Worm (Caenorhabditis elegans) whole organism, L2 larva: ENCODE data around the gene gly-8.

Experiments
- C34F6.9 ChIP-seq: fragments of 150-350 bp; optimal IDR thresholded peaks from 2 replicates; lab custom pipeline; 2014; ENCODE audit warnings: missing biosample characterization, missing genetic modification characterization
- F13H6.1 ChIP-seq: sonication (generic microtip); optimal IDR thresholded peaks from 2 replicates; lab custom pipeline; 2016; ENCODE audit warnings: missing genetic modification characterization, missing compliant biosample characterization
- R02D3.7 ChIP-seq: fragments of 150-350 bp; optimal IDR thresholded peaks from 2 replicates; lab custom pipeline; 2014; ENCODE audit warnings: missing biosample characterization, missing genetic modification characterization
- Y55F3AM.14 ChIP-seq: fragments of 200-800 bp; sonication (Bioruptor generic); optimal IDR thresholded peaks from 2 replicates; lab custom pipeline; 2018; ENCODE audit warnings: mild to moderate bottlenecking, missing genetic modification characterization, missing compliant biosample characterization
- ama-1 ChIP-seq: fragments of 150-350 bp; optimal IDR thresholded peaks from 2 replicates; lab custom pipeline; 2018; ENCODE audit warnings: inconsistent platforms
- blmp-1 ChIP-seq: sonication (generic microtip); optimal IDR thresholded peaks from 2 replicates; lab custom pipeline; 2017; ENCODE audit warnings: missing genetic modification characterization, mild to moderate bottlenecking, missing compliant biosample characterization, antibody characterized with exemption, moderate library complexity; ENCODE audit not compliant: insufficient read depth
- ceh-82 ChIP-seq: fragments of 150-350 bp; optimal IDR thresholded peaks from 2 replicates; lab custom pipeline; 2014; ENCODE audit warnings: missing biosample characterization, missing genetic modification characterization
- crh-2 ChIP-seq: sonication (generic microtip); optimal IDR thresholded peaks from 2 replicates; lab custom pipeline; 2017; ENCODE audit warnings: missing biosample characterization, missing genetic modification characterization
- dmd-4 ChIP-seq: sonication (generic microtip); optimal IDR thresholded peaks from 2 replicates; lab custom pipeline; 2017; ENCODE audit warnings: missing biosample characterization, missing genetic modification characterization
- elt-1 ChIP-seq: fragments of 150-350 bp; optimal IDR thresholded peaks from 2 replicates; lab custom pipeline; 2014; ENCODE audit warnings: missing biosample characterization, missing genetic modification characterization
- elt-3 ChIP-seq: sonication (generic microtip); optimal IDR thresholded peaks from 2 replicates; lab custom pipeline; 2017; ENCODE audit warnings: missing biosample characterization, missing genetic modification characterization
- fos-1 ChIP-seq: fragments of 150-350 bp; optimal IDR thresholded peaks from 2 replicates; lab custom pipeline; 2014; ENCODE audit warnings: missing biosample characterization, missing genetic modification characterization
- gmeb-1 ChIP-seq: fragments of 150-350 bp; optimal IDR thresholded peaks from 2 replicates; lab custom pipeline; 2014; ENCODE audit warnings: missing biosample characterization, missing genetic modification characterization
- lin-13 ChIP-seq: fragments of 150-350 bp; optimal IDR thresholded peaks from 2 replicates; lab custom pipeline; 2014; ENCODE audit warnings: missing biosample characterization, missing genetic modification reagents, missing genetic modification characterization
- lin-39 ChIP-seq: fragments of 150-350 bp; optimal IDR thresholded peaks from 2 replicates; lab custom pipeline; 2014; ENCODE audit warnings: missing biosample characterization, missing genetic modification reagents, missing genetic modification characterization
- lsy-2 ChIP-seq, 2 experiments: fragments of 150-350 bp in 1 of 2; sonication (generic microtip) in 1 of 2; optimal IDR thresholded peaks; 2 replicates each; lab custom pipeline; 2014 to 2017; ENCODE audit warnings: missing biosample characterization in 2 of 2, missing genetic modification characterization in 2 of 2
- mab-5 ChIP-seq: fragments of 150-350 bp; optimal IDR thresholded peaks from 2 replicates; lab custom pipeline; 2014; ENCODE audit warnings: missing biosample characterization, missing genetic modification characterization
- mdl-1 ChIP-seq, 2 experiments: fragments of 150-350 bp in 1 of 2; sonication (generic microtip) in 1 of 2; optimal IDR thresholded peaks; 2 replicates each; lab custom pipeline; 2017; ENCODE audit warnings: missing biosample characterization in 2 of 2, missing genetic modification characterization in 2 of 2
- nhr-11 ChIP-seq: fragments of 150-350 bp; optimal IDR thresholded peaks from 2 replicates; lab custom pipeline; 2014; ENCODE audit warnings: missing biosample characterization, missing genetic modification characterization
- nhr-12 ChIP-seq: fragments of 150-350 bp; optimal IDR thresholded peaks from 2 replicates; lab custom pipeline; 2014; ENCODE audit warnings: missing biosample characterization, missing genetic modification characterization
- nhr-21 ChIP-seq: fragments of 150-350 bp; optimal IDR thresholded peaks from 2 replicates; lab custom pipeline; 2014; ENCODE audit warnings: missing biosample characterization, missing genetic modification characterization
- nhr-23 ChIP-seq: fragments of 150-350 bp; optimal IDR thresholded peaks from 2 replicates; lab custom pipeline; 2014; ENCODE audit warnings: missing biosample characterization, missing genetic modification reagents, missing genetic modification characterization
- nhr-25 ChIP-seq: fragments of 150-350 bp; sonication (generic microtip); optimal IDR thresholded peaks from 3 replicates; lab custom pipeline; 2014; ENCODE audit warnings: missing biosample characterization, missing genetic modification characterization
- peb-1 ChIP-seq: fragments of 150-350 bp; optimal IDR thresholded peaks from 2 replicates; lab custom pipeline; 2014; ENCODE audit warnings: missing biosample characterization, missing genetic modification characterization
- sem-4 ChIP-seq: fragments of 150-350 bp; optimal IDR thresholded peaks from 2 replicates; lab custom pipeline; 2014; ENCODE audit warnings: missing biosample characterization, missing genetic modification reagents, missing genetic modification characterization
- skn-1 ChIP-seq: sonication (generic microtip); optimal IDR thresholded peaks from 2 replicates; lab custom pipeline; 2017; ENCODE audit warnings: missing biosample characterization, missing genetic modification characterization
- sma-3 ChIP-seq: sonication (generic microtip); optimal IDR thresholded peaks from 2 replicates; lab custom pipeline; 2016; ENCODE audit warnings: missing genetic modification reagents, missing genetic modification characterization, missing compliant biosample characterization
- sma-9 ChIP-seq, 2 experiments: fragments of 150-350 bp in 1 of 2; sonication (generic microtip) in 1 of 2; optimal IDR thresholded peaks; 2 replicates each; lab custom pipeline; 2014 to 2016; ENCODE audit warnings: missing genetic modification characterization in 2 of 2, mild to moderate bottlenecking in 1 of 2, missing biosample characterization in 1 of 2, missing compliant biosample characterization in 1 of 2, missing genetic modification reagents in 1 of 2, moderate library complexity in 1 of 2
- snpc-4 ChIP-seq: fragments of 150-350 bp; optimal IDR thresholded peaks from 2 replicates; lab custom pipeline; 2014; ENCODE audit warnings: missing biosample characterization, missing genetic modification characterization
- unc-55 ChIP-seq: fragments of 150-350 bp; sonication (generic microtip); optimal IDR thresholded peaks from 3 replicates; lab custom pipeline; 2014; ENCODE audit warnings: missing biosample characterization, missing genetic modification reagents, missing genetic modification characterization
- ztf-1 ChIP-seq: fragments of 200-800 bp; sonication (Bioruptor generic); conservative IDR thresholded peaks from 2 replicates; pipeline ENCODE4 v1.3.6; 2022; ENCODE audit warnings: missing genetic modification characterization, missing compliant biosample characterization
- ztf-11 ChIP-seq: sonication (generic microtip); optimal IDR thresholded peaks from 2 replicates; lab custom pipeline; 2017; ENCODE audit warnings: missing biosample characterization, missing genetic modification characterization

The gly-8 gene

DNA sequence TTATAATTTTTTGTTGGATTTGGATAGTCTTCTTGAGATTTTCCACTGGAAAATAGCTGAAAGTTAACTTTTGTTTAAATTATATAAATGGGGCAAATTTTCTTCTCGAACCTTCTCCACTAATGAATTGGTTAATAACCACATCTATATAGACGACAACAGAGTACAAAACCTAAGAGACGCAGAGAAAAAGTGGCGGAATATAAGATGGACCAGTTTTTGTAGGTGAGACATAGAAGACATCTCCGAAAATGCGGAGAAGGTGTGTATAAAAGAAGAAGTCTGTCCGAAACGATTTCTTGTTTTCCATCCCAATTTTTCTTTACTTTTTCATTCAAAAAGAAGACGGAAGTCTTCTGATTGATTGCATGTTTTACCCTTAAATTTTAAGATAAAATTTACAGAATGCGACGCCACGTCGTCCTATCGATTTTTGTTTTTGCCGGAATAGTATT, at the start of gene gly-8:
gly-8 (plus strand) TSS at position 405 of the 455 bp plus-strand sequence.
- TF ChIP-seq unc-55 (GFP tag; lab: Kevin White, UChicago) (no peak), lsy-2 (tag; optimal IDR thresholded peaks at IDR 0.05; lab: Kevin White, UChicago) (peak in 1 of 2 experiments; percentile 12), sem-4 (tag; lab: Kevin White, UChicago) (peak; percentile 35), nhr-25 (peak; percentile 72), nhr-21 (tag; lab: Kevin White, UChicago) (no peak)

DNA sequence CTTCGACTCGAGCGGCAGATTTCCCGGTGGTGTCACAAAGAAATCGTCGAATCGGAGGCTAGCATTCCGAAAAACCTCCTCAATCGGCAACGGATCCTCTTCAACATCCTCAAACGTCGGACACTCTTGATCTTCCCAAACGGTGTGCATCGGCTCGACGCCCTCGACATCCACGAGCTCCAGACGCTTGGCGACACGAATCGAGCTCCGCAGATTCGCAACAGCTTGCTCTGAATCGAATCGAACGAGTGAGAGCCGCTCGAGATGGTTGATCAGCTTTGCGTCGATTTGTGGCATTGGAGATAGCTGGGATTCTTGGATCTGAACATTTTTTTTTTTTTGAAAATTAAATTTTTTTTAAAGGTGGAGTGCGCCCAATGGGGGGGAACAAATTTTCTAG, 45.7 kb upstream of the gly-8 start:
- TF ChIP-seq Y55F3AM.14 (GFP tag; lab: Kevin White, UChicago) (no peak), nhr-12 (tag; lab: Kevin White, UChicago) (no peak), mdl-1 (tag; optimal IDR thresholded peaks at IDR 0.05; lab: Kevin White, UChicago) (no peak)

DNA sequence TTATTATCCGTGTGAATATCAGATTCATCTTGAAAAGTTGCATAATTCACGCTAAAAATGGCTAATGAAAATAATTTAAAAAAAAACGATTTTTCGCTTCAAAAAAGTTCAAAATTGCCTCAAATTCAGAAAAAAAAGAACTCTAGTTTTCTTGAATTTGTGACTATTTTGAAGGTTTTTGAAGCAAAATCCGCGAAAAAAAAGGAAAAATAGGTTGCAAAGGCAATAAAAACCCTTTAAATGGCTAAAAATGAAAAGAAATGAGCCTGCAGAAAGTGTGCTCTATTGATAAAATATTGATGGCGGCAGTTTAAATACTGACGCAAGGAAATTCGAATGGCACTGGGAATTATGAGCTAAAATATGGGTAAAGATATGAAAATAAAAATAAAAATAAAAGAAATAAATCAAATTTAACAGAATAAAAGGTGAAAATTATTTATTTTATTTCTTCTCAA, 44.6 kb upstream of the gly-8 start, which contains the start of gene Y66D12A.7:
Y66D12A.7 (minus strand) TSS at position 51 of the 458 bp plus-strand sequence.
- TF ChIP-seq unc-55 (GFP tag; lab: Kevin White, UChicago), result peak; percentile 61
- TF ChIP-seq lin-13, result peak; percentile 30
- no peak for TF ChIP-seq F13H6.1 (tag; lab: Kevin White, UChicago)
- peak; percentile 88 for TF ChIP-seq gmeb-1
- peak; percentile 5 for TF ChIP-seq crh-2
- TF ChIP-seq skn-1 (tag; lab: Kevin White, UChicago), result no peak
- TF ChIP-seq peb-1, result no peak
- no peak for TF ChIP-seq nhr-11 (tag; lab: Kevin White, UChicago)
- peak in 1 of 2 experiments; percentile 54 for TF ChIP-seq lsy-2 (tag; optimal IDR thresholded peaks at IDR 0.05; lab: Kevin White, UChicago)

DNA sequence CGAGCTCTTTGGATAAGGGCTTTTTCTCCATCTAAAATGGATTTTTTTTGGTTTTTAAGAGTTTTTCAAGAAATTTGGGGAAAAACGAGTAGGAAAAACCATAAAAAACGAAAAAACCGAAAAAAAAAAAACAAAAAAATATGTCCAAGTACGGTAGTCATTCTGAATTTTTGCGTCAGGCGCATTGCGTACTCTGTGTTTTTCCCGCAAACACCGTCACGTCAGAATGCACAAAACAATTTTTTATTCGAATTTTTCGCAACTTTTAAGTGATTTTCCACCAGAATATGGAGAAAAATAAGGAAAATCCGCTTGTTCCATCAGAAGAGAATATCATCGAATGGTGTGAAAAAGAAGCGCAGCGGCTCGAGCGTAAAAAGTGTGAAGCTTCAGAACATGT, 43.7 kb upstream of the gly-8 start, which contains the start of the genes Y66D12A.6 and ceh-92:
Y66D12A.6 (minus strand) TSS at position 31 of the 400 bp plus-strand sequence.
ceh-92 (plus strand) TSS at position 229 of the 400 bp plus-strand sequence.
- TF ChIP-seq snpc-4 (tag; lab: Kevin White, UChicago), result no peak
- TF ChIP-seq crh-2, result no peak
- no peak for TF ChIP-seq elt-1 (tag; lab: Kevin White, UChicago)
- no peak for TF ChIP-seq lin-39
- no peak for TF ChIP-seq ceh-82 (tag; lab: Kevin White, UChicago)
- TF ChIP-seq fos-1 (tag; lab: Kevin White, UChicago), result no peak
- TF ChIP-seq nhr-21 (tag; lab: Kevin White, UChicago), result no peak
- TF ChIP-seq, all 48 proteins: peak for 0

DNA sequence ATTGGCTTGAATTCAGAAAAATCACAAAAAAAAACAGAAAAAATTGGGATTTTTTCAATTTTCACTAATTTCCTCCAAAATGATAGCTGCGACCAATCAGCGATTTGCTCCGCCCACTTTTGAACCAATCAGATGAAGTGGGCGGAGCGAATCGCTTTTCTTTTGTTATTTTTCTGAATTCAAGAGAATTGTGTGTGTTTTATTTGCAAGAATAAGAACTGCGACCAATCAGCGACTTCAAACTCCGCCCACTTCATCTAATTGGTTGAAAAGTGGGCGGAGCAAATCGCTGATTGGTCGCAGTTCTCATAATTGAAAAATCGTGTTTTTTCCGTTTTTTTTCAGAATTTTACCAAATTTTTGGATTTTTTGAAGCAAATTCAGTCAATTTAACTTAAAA, 42.5 kb upstream of the gly-8 start:
- no peak for TF ChIP-seq nhr-25
- TF ChIP-seq R02D3.7 (tag; lab: Kevin White, UChicago), result no peak
- TF ChIP-seq dmd-4 (tag; lab: Kevin White, UChicago), result no peak
- TF ChIP-seq elt-3, result no peak
- no peak for TF ChIP-seq nhr-11 (tag; lab: Kevin White, UChicago)
- TF ChIP-seq lin-13, result no peak
- TF ChIP-seq gmeb-1, result no peak
- TF ChIP-seq sma-3 (GFP tag; lab: Kevin White, UChicago), result no peak
- no peak for TF ChIP-seq lin-39
- TF ChIP-seq nhr-23 (tag; lab: Kevin White, UChicago), result no peak
- no peak for TF ChIP-seq ceh-82 (tag; lab: Kevin White, UChicago)
- no peak for TF ChIP-seq peb-1
- TF ChIP-seq ztf-1 (GFP tag; lab: Robert Waterston, UW), result no peak

DNA sequence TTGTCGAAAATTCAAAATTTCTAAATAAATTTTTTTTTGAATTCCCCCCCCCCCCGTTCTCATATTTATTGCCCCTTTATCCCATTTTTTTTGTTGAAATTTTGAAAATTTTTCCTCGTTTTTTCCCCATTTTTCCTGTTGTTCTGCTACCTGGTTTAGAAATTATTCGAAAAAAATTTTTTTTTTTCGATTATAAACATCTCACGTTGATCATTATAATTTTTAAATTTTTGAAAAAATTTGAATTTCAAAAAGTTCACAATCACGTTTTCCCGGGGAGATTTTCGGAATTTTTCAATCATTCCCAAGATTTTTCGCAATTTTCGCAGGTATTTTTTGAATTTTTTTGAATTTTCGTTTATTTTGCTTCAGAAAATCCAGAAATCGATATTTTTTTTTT, 36.1 kb upstream of the gly-8 start, which contains the start of gene Y66D12A.3:
Y66D12A.3 (plus strand) TSS at position 301 of the 400 bp plus-strand sequence.
- TF ChIP-seq C34F6.9 (tag; lab: Kevin White, UChicago) (no peak), ztf-11 (tag; lab: Kevin White, UChicago) (no peak), sma-9 (GFP tag; optimal IDR thresholded peaks at IDR 0.05; lab: Kevin White, UChicago) (no peak), sma-9 (tag; optimal IDR thresholded peaks at IDR 0.05; lab: Kevin White, UChicago) (no peak)
- TF ChIP-seq, all 48 proteins: peak for 0

DNA sequence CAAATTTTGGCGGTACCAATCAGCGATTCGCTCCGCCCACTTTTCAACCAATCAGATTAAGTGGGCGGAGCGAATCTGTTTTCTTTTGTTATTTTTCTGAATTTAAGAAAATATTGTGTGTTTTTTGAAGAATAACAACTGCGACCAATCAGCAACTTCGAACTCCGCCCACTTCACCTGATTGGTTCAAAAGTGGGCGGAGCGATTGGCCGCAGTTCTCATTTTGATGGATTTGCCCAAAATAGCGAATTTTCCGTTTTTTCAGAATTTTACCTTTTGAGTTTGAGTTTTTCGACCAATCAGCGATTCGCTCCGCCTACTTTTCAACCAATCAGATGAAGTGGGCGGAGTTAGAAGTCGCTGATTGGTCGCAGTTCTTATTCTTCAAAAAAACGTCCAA, 35.7 kb upstream of the gly-8 start:
- TF ChIP-seq blmp-1, result no peak
- TF ChIP-seq mab-5 (tag; lab: Kevin White, UChicago), result no peak
- no peak for TF ChIP-seq ama-1 (lab: Kevin White, UChicago)
- TF ChIP-seq snpc-4 (tag; lab: Kevin White, UChicago), result no peak
- no peak for TF ChIP-seq unc-55 (GFP tag; lab: Kevin White, UChicago)
- TF ChIP-seq nhr-23 (tag; lab: Kevin White, UChicago), result no peak
